Fruit fly (Drosophila melanogaster) S2 (cell line): Measurements from ENCODE around the gene ND-B8.

ENCODE experiments used
- CG8478 ChIP-seq: fragments of >200 bp; optimal IDR thresholded peaks from 2 replicates; lab custom pipeline; 2018
- CTCF ChIP-seq, 2 experiments: fragments of >200 bp; optimal IDR thresholded peaks; 2 replicates each; lab custom pipeline; 2018

- no peak for TF ChIP-seq CTCF (optimal IDR thresholded peaks at IDR 0.05; lab: Kevin White, UChicago)
- TF ChIP-seq CG8478 (lab: Kevin White, UChicago): no peak
Measured at dm6 chr2L:4475422-4475821, 21.0 kb downstream of the ND-B8 start.
